Worm (Caenorhabditis elegans): Measurements from ENCODE around the gene coa-3.

ce11 chrII:4601256-4601655 is 1.2 kb downstream of the coa-3 start, which contains the start of gene ipla-1:
- no peak for TF ChIP-seq pha-4 (GFP tag; IDR thresholded peaks at IDR 0.05)
- no peak for TF ChIP-seq pha-4 (tag; optimal IDR thresholded peaks at IDR 0.05)
- TF ChIP-seq mxl-3 (GFP tag; optimal IDR thresholded peaks at IDR 0.05) = no peak
- no peak for TF ChIP-seq dve-1 (tag; optimal IDR thresholded peaks at IDR 0.05; ENCODE audit: insufficient read depth)
- no peak for TF ChIP-seq zag-1 (tag; optimal IDR thresholded peaks at IDR 0.05)
- TF ChIP-seq nhr-42 (GFP tag; IDR thresholded peaks at IDR 0.05) = no peak

Measured in whole organism, L4 larva.